Worm (Caenorhabditis elegans): ENCODE data around the gene C17G10.7.
A peak's percentile ranks its signal among the peaks of the same experiment; 100 is the strongest.

Gene C17G10.7

DNA sequence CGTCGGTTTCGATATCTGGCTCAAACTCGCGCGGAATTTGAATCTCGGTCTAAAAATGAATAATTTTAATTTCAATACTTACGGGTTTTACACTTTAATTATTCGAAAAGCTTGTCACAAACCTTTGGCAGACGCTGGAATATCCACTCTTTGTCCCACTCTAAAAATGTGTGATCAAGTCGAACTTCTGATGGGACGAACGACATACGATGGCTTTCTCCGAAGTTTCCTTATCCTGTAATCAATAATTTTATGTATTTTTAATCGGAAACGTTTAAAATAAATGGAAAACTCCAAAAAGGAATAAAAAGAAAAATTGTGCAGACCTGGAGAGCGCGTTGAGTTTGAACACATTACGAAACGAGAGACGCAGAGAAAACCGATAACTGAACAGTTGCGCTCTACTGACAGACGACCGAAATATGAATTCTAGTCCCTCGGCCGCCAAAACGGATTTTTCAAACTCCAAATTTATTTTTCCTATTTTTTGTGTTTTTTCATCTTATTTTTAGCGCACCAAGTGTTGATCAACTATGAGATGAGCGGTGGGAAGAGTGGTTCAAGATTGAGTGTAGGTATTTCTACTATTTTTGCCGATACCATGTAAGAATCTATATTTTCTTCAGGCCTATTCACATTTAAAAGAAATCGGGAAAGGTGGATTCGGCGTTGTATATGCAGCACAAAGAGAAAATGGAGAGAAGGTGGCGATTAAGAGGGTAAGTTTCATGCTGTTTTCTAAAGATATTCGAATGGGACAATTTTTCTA is 41.8 kb upstream of the C17G10.7 start, which contains the start of the genes sam-4, F59E12.17 and zyg-1 (continued):
- no peak for TF ChIP-seq dmd-4 (tag; optimal IDR thresholded peaks at IDR 0.05)
- peak; percentile 41 for TF ChIP-seq fos-1 (tag; optimal IDR thresholded peaks at IDR 0.05)
- no peak for TF ChIP-seq nhr-21 (tag; optimal IDR thresholded peaks at IDR 0.05)
- no peak for TF ChIP-seq ZK546.5 (tag; optimal IDR thresholded peaks at IDR 0.05)
- TF ChIP-seq unc-39 (tag; optimal IDR thresholded peaks at IDR 0.05), result no peak
- peak; percentile 20 for TF ChIP-seq snpc-4 (tag; optimal IDR thresholded peaks at IDR 0.05)
- peak; percentile 84 for TF ChIP-seq C34F6.9 (tag; optimal IDR thresholded peaks at IDR 0.05)
- TF ChIP-seq ztf-1 (GFP tag; conservative IDR thresholded peaks at IDR 0.05), result no peak
- peak; percentile 53 for TF ChIP-seq gmeb-1 (tag; optimal IDR thresholded peaks at IDR 0.05)

DNA sequence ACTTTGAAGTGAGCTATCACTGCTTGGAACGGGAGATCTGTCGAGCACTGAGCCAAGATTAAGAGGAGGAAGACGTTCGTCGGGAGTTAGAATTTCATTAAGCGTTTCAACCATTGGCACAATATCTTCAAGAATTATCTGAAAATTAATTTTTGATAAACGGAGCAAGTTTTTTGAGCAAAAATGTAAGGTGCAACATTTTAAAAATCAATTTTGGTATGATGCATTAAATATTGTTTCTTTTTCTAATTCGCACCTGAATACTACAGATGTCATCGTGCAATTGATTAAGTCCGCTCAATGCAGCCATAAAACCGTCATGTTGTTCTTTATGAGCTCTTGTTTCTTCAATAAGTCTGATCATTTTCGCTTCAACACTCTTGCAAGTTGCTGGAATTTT is 40.6 kb upstream of the C17G10.7 start, which contains the start of gene ddl-1:
ddl-1 (minus strand) TSS at position 101 of the 400 bp plus-strand sequence.
- TF ChIP-seq blmp-1 (tag; optimal IDR thresholded peaks at IDR 0.05; ENCODE audit: insufficient read depth), result no peak
- no peak for TF ChIP-seq ztf-4 (tag; optimal IDR thresholded peaks at IDR 0.05)
- no peak for TF ChIP-seq ceh-82 (tag; optimal IDR thresholded peaks at IDR 0.05)
- no peak for TF ChIP-seq unc-39 (tag; optimal IDR thresholded peaks at IDR 0.05)
- TF ChIP-seq lin-11 (tag; optimal IDR thresholded peaks at IDR 0.05), result no peak
- no peak for TF ChIP-seq crh-2 (tag; optimal IDR thresholded peaks at IDR 0.05)
- no peak for TF ChIP-seq ztf-11 (tag; optimal IDR thresholded peaks at IDR 0.05)
- TF ChIP-seq nhr-21 (tag; optimal IDR thresholded peaks at IDR 0.05), result no peak
- TF ChIP-seq unc-55 (GFP tag; optimal IDR thresholded peaks at IDR 0.05), result no peak
- TF ChIP-seq sem-4 (tag; optimal IDR thresholded peaks at IDR 0.05), result no peak
- TF ChIP-seq dmd-4 (tag; optimal IDR thresholded peaks at IDR 0.05), result no peak
- TF ChIP-seq mdl-1 (tag; optimal IDR thresholded peaks at IDR 0.05), result no peak
- TF ChIP-seq Y55F3AM.14 (GFP tag; optimal IDR thresholded peaks at IDR 0.05), result no peak
- no peak for TF ChIP-seq nhr-11 (tag; optimal IDR thresholded peaks at IDR 0.05)
- TF ChIP-seq nhr-77 (tag; optimal IDR thresholded peaks at IDR 0.05), result no peak

DNA sequence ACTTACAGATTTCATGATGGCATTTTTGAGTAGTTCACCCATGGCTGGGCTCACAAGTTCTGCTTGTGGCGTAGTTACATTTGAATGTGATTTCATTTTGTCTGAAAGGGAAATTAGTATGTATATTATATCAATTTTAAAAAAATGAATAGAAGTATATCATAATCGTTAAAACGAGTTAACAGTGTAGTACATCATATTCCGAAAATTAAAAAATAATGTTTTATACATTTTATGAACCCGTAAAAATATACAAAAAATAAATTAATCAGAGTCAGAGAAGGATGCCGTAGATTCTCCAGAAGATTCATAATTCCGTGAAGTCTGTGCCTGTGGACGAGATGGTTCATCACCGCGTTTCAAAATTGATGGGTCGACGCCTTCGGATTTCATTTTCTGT is 39.3 kb upstream of the C17G10.7 start, which contains the start of gene F59E12.9:
F59E12.9 (minus strand) TSS at position 101 of the 400 bp plus-strand sequence.
- no peak for TF ChIP-seq nhr-10 (tag; optimal IDR thresholded peaks at IDR 0.05)
- no peak for TF ChIP-seq nhr-12 (tag; optimal IDR thresholded peaks at IDR 0.05)
- no peak for TF ChIP-seq nhr-77 (tag; optimal IDR thresholded peaks at IDR 0.05)
- TF ChIP-seq nhr-25 (tag; optimal IDR thresholded peaks at IDR 0.05), result no peak
- TF ChIP-seq sma-9 (GFP tag; optimal IDR thresholded peaks at IDR 0.05), result no peak
- no peak for TF ChIP-seq sma-9 (tag; optimal IDR thresholded peaks at IDR 0.05)
- no peak for TF ChIP-seq ztf-4 (tag; optimal IDR thresholded peaks at IDR 0.05)
- TF ChIP-seq ztf-11 (tag; optimal IDR thresholded peaks at IDR 0.05), result no peak
- no peak for TF ChIP-seq ztf-1 (GFP tag; conservative IDR thresholded peaks at IDR 0.05)
- no peak for TF ChIP-seq nhr-6 (tag; optimal IDR thresholded peaks at IDR 0.05)
- TF ChIP-seq nhr-237 (tag; optimal IDR thresholded peaks at IDR 0.05), result no peak
- TF ChIP-seq Y55F3AM.14 (GFP tag; optimal IDR thresholded peaks at IDR 0.05), result no peak
- no peak for TF ChIP-seq aly-2 (tag; optimal IDR thresholded peaks at IDR 0.05)
- TF ChIP-seq unc-62 (GFP tag; optimal IDR thresholded peaks at IDR 0.05), result no peak
- TF ChIP-seq ama-1 (optimal IDR thresholded peaks at IDR 0.05), result no peak
- TF ChIP-seq zag-1 (tag; optimal IDR thresholded peaks at IDR 0.05), result no peak
- no peak for TF ChIP-seq ceh-82 (tag; optimal IDR thresholded peaks at IDR 0.05)
- no peak for TF ChIP-seq unc-55 (GFP tag; optimal IDR thresholded peaks at IDR 0.05)

DNA sequence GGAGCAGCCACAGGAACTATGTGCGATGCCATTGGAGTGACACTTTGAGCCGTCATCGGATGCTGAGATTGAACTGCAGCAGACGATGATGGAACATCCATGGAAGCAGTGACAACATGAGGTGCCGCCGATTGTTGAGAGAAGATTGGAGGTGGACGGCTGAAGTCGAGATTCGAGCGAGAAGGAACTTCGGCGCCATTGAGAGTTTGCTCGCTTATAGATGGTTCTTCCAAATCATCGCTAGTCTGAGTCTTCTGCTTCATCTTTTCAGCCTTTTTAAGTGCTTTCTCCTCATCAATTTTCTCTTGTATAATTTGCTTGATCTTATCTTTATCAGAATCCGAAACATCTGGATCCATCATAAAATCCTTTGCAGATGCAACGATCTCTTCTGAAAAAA is 34.5 kb upstream of the C17G10.7 start:
- TF ChIP-seq ztf-1 (GFP tag; conservative IDR thresholded peaks at IDR 0.05), result no peak
- no peak for TF ChIP-seq nhr-6 (tag; optimal IDR thresholded peaks at IDR 0.05)
- no peak for TF ChIP-seq nhr-129 (tag; optimal IDR thresholded peaks at IDR 0.05)
- TF ChIP-seq lin-13 (GFP tag; optimal IDR thresholded peaks at IDR 0.05), result no peak
- no peak for TF ChIP-seq ceh-16 (tag; optimal IDR thresholded peaks at IDR 0.05)

Data from whole organism, L2 larva.